Worm (Caenorhabditis elegans) whole organism, L4 larva: ENCODE results near the gene F19B2.5.

Experiments
- D1046.2 ChIP-seq: fragments of 200-800 bp; sonication (Bioruptor generic); IDR thresholded peaks from 2 replicates; pipeline ENCODE4 v1.3.6; 2022; ENCODE audit warnings: missing genetic modification characterization, missing compliant biosample characterization
- F49E8.2 ChIP-seq: sonication (generic microtip); optimal IDR thresholded peaks from 2 replicates; lab custom pipeline; 2016; ENCODE audit warnings: missing compliant biosample characterization, mild to moderate bottlenecking, missing genetic modification characterization, borderline replicate concordance
- R02D3.7 ChIP-seq: fragments of 150-350 bp; sonication (generic microtip); optimal IDR thresholded peaks from 3 replicates; lab custom pipeline; 2014; ENCODE audit warnings: missing biosample characterization, missing genetic modification characterization
- T20F7.1 ChIP-seq: fragments of 200-800 bp; sonication (Bioruptor generic); optimal IDR thresholded peaks from 2 replicates; lab custom pipeline; 2018; ENCODE audit warnings: mild to moderate bottlenecking, missing genetic modification characterization, missing compliant biosample characterization
- aha-1 ChIP-seq: fragments of 150-350 bp; peaks from one replicate; lab custom pipeline; 2014; ENCODE audit warnings: missing biosample characterization, missing genetic modification characterization
- aly-2 ChIP-seq: sonication (generic microtip); optimal IDR thresholded peaks from 2 replicates; lab custom pipeline; 2018; ENCODE audit warnings: missing biosample characterization, missing genetic modification characterization
- ama-1 ChIP-seq: fragments of 150-350 bp; optimal IDR thresholded peaks from 2 replicates; lab custom pipeline; 2014; ENCODE audit warnings: inconsistent platforms, mixed read lengths
- attf-4 ChIP-seq: sonication (generic microtip); optimal IDR thresholded peaks from 3 replicates; lab custom pipeline; 2017; ENCODE audit warnings: missing biosample characterization, missing genetic modification characterization
- ceh-28 ChIP-seq: fragments of 150-350 bp; optimal IDR thresholded peaks from 2 replicates; lab custom pipeline; 2014; ENCODE audit warnings: missing biosample characterization, missing genetic modification reagents, missing genetic modification characterization
- daf-12 ChIP-seq: fragments of 150-350 bp; optimal IDR thresholded peaks from 2 replicates; lab custom pipeline; 2014; ENCODE audit warnings: missing biosample characterization, missing genetic modification reagents, missing genetic modification characterization
- daf-16 ChIP-seq, 3 experiments: sonication (generic microtip); optimal IDR thresholded peaks; 2 replicates each; lab custom pipeline; 2016 to 2017; ENCODE audit warnings: missing genetic modification characterization in 3 of 3, missing genetic modification reagents in 3 of 3, mild to moderate bottlenecking in 2 of 3, missing compliant biosample characterization in 2 of 3, missing biosample characterization in 1 of 3, moderate library complexity in 1 of 3
- dmd-6 ChIP-seq: fragments of 200-800 bp; sonication (Bioruptor generic); IDR thresholded peaks from 2 replicates; pipeline ENCODE4 v1.3.6; 2022; ENCODE audit warnings: missing genetic modification reagents, missing genetic modification characterization, missing compliant biosample characterization
- dpl-1 ChIP-seq: fragments of 150-350 bp; optimal IDR thresholded peaks from 2 replicates; lab custom pipeline; 2014; ENCODE audit warnings: missing biosample characterization, missing genetic modification reagents, missing genetic modification characterization
- dve-1 ChIP-seq: sonication (generic microtip); optimal IDR thresholded peaks from 2 replicates; lab custom pipeline; 2017; ENCODE audit warnings: antibody characterized with exemption, mild to moderate bottlenecking, missing genetic modification characterization, missing compliant biosample characterization; ENCODE audit not compliant: insufficient read depth
- fkh-10 ChIP-seq: fragments of 150-350 bp; optimal IDR thresholded peaks from 2 replicates; lab custom pipeline; 2014; ENCODE audit warnings: missing biosample characterization, missing genetic modification reagents, missing genetic modification characterization
- gei-8 ChIP-seq: fragments of 200-800 bp; sonication (Bioruptor generic); optimal IDR thresholded peaks from 2 replicates; lab custom pipeline; 2018; ENCODE audit warnings: mild to moderate bottlenecking, missing genetic modification characterization, missing compliant biosample characterization
- hlh-11 ChIP-seq: fragments of 200-800 bp; sonication (Bioruptor generic); optimal IDR thresholded peaks from 2 replicates; lab custom pipeline; 2018; ENCODE audit warnings: mild to moderate bottlenecking, missing genetic modification characterization, missing compliant biosample characterization
- hlh-30 ChIP-seq: sonication (generic microtip); optimal IDR thresholded peaks from 2 replicates; lab custom pipeline; 2017; ENCODE audit warnings: antibody characterized with exemption, mild to moderate bottlenecking, missing genetic modification characterization, missing compliant biosample characterization; ENCODE audit not compliant: insufficient read depth
- lin-1 ChIP-seq: fragments of 200-800 bp; sonication (Bioruptor generic); IDR thresholded peaks from 2 replicates; pipeline ENCODE4 v1.3.6; 2022; ENCODE audit warnings: missing genetic modification reagents, missing genetic modification characterization, missing compliant biosample characterization
- lin-38 ChIP-seq: fragments of 200-800 bp; sonication (Bioruptor generic); IDR thresholded peaks from 2 replicates; pipeline ENCODE4 v1.3.6; 2022; ENCODE audit warnings: missing genetic modification reagents, missing genetic modification characterization, missing compliant biosample characterization
- lin-39 ChIP-seq: fragments of 150-350 bp; optimal IDR thresholded peaks from 2 replicates; lab custom pipeline; 2014; ENCODE audit warnings: missing biosample characterization, missing genetic modification reagents, missing genetic modification characterization
- madf-9 ChIP-seq: fragments of 200-800 bp; sonication (Bioruptor generic); conservative IDR thresholded peaks from 2 replicates; pipeline ENCODE4 v1.3.6; 2022; ENCODE audit warnings: missing genetic modification reagents, missing genetic modification characterization, missing compliant biosample characterization
- mdl-1 ChIP-seq, 2 experiments: fragments of 150-350 bp in 1 of 2; sonication (generic microtip) in 1 of 2; optimal IDR thresholded peaks; 2 replicates each; lab custom pipeline; 2014 to 2017; ENCODE audit warnings: missing biosample characterization in 2 of 2, missing genetic modification characterization in 2 of 2
- mep-1 ChIP-seq: fragments of 150-350 bp; sonication (generic microtip); optimal IDR thresholded peaks from 3 replicates; lab custom pipeline; 2014; ENCODE audit warnings: missing biosample characterization, missing genetic modification characterization
- nhr-10 ChIP-seq: fragments of 150-350 bp; optimal IDR thresholded peaks from 2 replicates; lab custom pipeline; 2014; ENCODE audit warnings: missing biosample characterization, missing genetic modification characterization
- nhr-28 ChIP-seq: fragments of 150-350 bp; optimal IDR thresholded peaks from 2 replicates; lab custom pipeline; 2014; ENCODE audit warnings: missing biosample characterization, missing genetic modification characterization
- nhr-6 ChIP-seq: fragments of 150-350 bp; optimal IDR thresholded peaks from 2 replicates; lab custom pipeline; 2014; ENCODE audit warnings: missing biosample characterization, missing genetic modification characterization
- nhr-76 ChIP-seq: fragments of 150-350 bp; optimal IDR thresholded peaks from 2 replicates; lab custom pipeline; 2014; ENCODE audit warnings: missing biosample characterization, missing genetic modification characterization
- nhr-77 ChIP-seq: fragments of 150-350 bp; optimal IDR thresholded peaks from 2 replicates; lab custom pipeline; 2014; ENCODE audit warnings: missing biosample characterization, missing genetic modification characterization
- php-3 ChIP-seq: fragments of 200-800 bp; sonication (Bioruptor generic); IDR thresholded peaks from 2 replicates; pipeline ENCODE4 v1.3.6; 2022; ENCODE audit warnings: missing genetic modification reagents, missing genetic modification characterization, missing compliant biosample characterization
- pqm-1 ChIP-seq: sonication (generic microtip); optimal IDR thresholded peaks from 2 replicates; lab custom pipeline; 2017; ENCODE audit warnings: missing biosample characterization, missing genetic modification characterization
- set-16 ChIP-seq: fragments of 200-800 bp; sonication (Bioruptor generic); IDR thresholded peaks from 2 replicates; pipeline ENCODE4 v1.3.6; 2022; ENCODE audit warnings: missing genetic modification reagents, missing genetic modification characterization, missing compliant biosample characterization
- snpc-1.2 ChIP-seq: fragments of 200-800 bp; sonication (Bioruptor generic); IDR thresholded peaks from 2 replicates; pipeline ENCODE4 v1.3.6; 2022; ENCODE audit warnings: missing genetic modification reagents, missing genetic modification characterization, missing compliant biosample characterization

F19B2.5 gene

ce11 chrV:20147662-20148245 lies 16.2 kb downstream of the F19B2.5 start, which contains the start of gene Y113G7A.13:
TSS of gene Y113G7A.13 (plus strand) at chrV:20148195.
- TF ChIP-seq R02D3.7 (tag; lab: Kevin White, UChicago) (no peak), F49E8.2 (tag; lab: Kevin White, UChicago) (no peak), dmd-6 (GFP tag; lab: Robert Waterston, UW) (peak; percentile 58), aha-1 (tag; lab: Kevin White, UChicago) (no peak), pqm-1 (peak; percentile 98), attf-4 (tag; lab: Kevin White, UChicago) (no peak), hlh-30 (tag; lab: Kevin White, UChicago) (no peak), mep-1 (tag; lab: Kevin White, UChicago) (no peak), lin-38 (GFP tag; lab: Robert Waterston, UW) (no peak), ama-1 (no peak), mdl-1 (tag; optimal IDR thresholded peaks at IDR 0.05; lab: Kevin White, UChicago) (peak in 1 of 2 experiments; percentile 5), ceh-28 (tag; lab: Kevin White, UChicago) (no peak), lin-1 (GFP tag; lab: Robert Waterston, UW) (peak; percentile 55; the same call in 1 of the 2 replicates), aly-2 (tag; lab: Kevin White, UChicago) (no peak), nhr-28 (peak; percentile 66), nhr-77 (tag; lab: Kevin White, UChicago) (peak; percentile 77), hlh-11 (peak; percentile 54), dpl-1 (GFP tag; lab: Kevin White, UChicago) (no peak), daf-16 (GFP tag; optimal IDR thresholded peaks at IDR 0.05; lab: Kevin White, UChicago) (no peak), daf-16 (tag; optimal IDR thresholded peaks at IDR 0.05; lab: Kevin White, UChicago) (peak; percentile 72), snpc-1.2 (no peak), dve-1 (tag; lab: Kevin White, UChicago) (peak; percentile 80), T20F7.1 (peak; percentile 27), php-3 (GFP tag; lab: Robert Waterston, UW) (no peak; the same call in 1 of the 2 replicates)
- TF ChIP-seq, all 104 proteins: peak for 10

- TF ChIP-seq daf-12 (no peak), nhr-6 (tag; lab: Kevin White, UChicago) (no peak), madf-9 (GFP tag; lab: Robert Waterston, UW) (no peak), D1046.2 (GFP tag; lab: Robert Waterston, UW) (no peak), nhr-10 (tag; lab: Kevin White, UChicago) (no peak), nhr-77 (tag; lab: Kevin White, UChicago) (no peak), fkh-10 (GFP tag; lab: Kevin White, UChicago) (no peak), lin-39 (no peak)
- TF ChIP-seq, all 104 proteins: peak for 0
Measured at ce11 chrV:20143711-20144110, 20.3 kb downstream of the F19B2.5 start.

ce11 chrV:20142285-20142684 lies 21.7 kb downstream of the F19B2.5 start, which contains the start of gene Y113G7A.12:
TSS of gene Y113G7A.12 (plus strand) at chrV:20142585.
- TF ChIP-seq nhr-76 (tag; lab: Kevin White, UChicago) (no peak), aha-1 (tag; lab: Kevin White, UChicago) (peak; percentile 89)

ce11 chrV:20138407-20139044 lies 25.4 kb downstream of the F19B2.5 start, which contains the start of gene Y113G7A.14:
TSS of gene Y113G7A.14 (minus strand) at chrV:20138457.
- peak; percentile 88 for TF ChIP-seq set-16 (GFP tag; lab: Robert Waterston, UW)
- TF ChIP-seq aha-1 (tag; lab: Kevin White, UChicago), result peak; percentile 30
- no peak for TF ChIP-seq gei-8 (GFP tag; lab: Kevin White, UChicago)
